Worm (Caenorhabditis elegans) whole organism, L4/young adult: ENCODE measurements around the gene ZK856.19.

ENCODE experiments used
- W03F9.2 ChIP-seq: fragments of 150-350 bp; optimal IDR thresholded peaks from 2 replicates; lab custom pipeline; 2014; ENCODE audit warnings: missing biosample characterization, missing genetic modification characterization
- dao-5 ChIP-seq: sonication (generic microtip); optimal IDR thresholded peaks from 2 replicates; lab custom pipeline; 2016; ENCODE audit warnings: missing genotype, missing genetic modification characterization, moderate library complexity, missing compliant biosample characterization
- him-1 ChIP-seq: sonication (generic microtip); optimal IDR thresholded peaks from 2 replicates; lab custom pipeline; 2016; ENCODE audit warnings: missing genotype, missing genetic modification reagents, missing genetic modification characterization, missing compliant biosample characterization

DNA sequence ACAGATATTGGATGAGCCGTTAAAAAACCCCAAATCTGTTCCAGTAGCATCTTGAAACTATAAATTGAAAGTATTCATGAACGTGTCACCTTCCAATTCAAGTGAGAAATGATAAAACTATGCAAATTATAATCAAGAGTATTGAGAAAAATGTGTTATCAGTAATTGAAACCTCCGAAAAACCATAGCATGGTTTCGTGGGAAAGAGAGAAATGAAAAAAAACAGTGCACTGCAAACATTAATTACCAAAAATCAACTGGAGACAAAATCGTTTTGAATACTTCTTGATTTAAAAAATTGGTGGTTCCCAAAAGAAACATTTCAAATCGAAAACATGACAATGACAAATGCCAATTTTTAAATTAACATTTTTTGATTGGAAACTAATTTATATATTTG lies 20.9 kb upstream of the ZK856.19 start, which contains the start of gene daf-36:
- TF ChIP-seq dao-5 (no peak), him-1 (tag; lab: Kevin White, UChicago) (no peak), W03F9.2 (no peak)
